Worm (Caenorhabditis elegans): ENCODE measurements around the gene sta-2.

sta-2 gene

DNA sequence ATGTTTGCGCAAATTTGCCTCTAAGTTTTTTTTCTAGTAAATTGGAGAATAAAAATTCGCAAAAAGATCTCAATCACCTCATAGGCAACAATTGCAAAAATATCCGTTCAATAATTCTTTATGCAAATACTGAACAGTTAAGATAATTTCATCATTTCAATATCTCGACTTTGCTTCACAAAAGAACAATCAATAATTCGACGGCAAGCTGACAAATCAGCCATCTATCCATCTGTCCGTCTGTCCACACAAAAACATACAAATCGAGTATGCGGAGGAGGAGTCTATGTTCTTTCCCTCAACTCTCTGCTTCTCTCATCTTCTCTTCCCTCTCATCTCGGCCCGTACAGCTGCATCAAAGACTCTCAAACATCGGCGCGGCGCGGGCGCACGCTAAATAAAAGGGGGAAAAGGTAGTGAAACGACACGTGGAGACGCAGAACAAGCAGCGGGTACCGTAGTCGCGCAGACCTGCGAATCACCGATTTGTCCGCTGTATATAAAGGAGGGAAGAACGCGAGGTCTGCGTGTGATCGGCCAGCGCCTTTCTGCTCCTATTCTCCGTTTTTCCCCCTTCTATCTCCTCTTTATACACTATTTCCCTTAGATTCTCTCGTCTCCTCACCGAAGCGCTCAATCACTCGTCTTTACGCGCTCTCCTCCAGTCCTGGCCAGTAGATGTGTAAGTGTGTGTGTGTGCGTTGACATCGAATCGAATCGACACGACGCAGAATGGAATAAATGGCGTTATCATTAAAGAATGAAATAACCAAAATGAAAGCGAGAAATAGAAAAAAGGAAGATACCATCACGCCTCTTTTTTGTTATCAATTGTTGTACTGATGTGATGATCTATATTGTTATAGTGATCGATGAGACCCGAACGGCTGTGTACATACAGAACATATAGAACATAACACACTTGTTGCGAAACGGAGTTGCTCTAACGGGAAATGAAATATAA is 10.0 kb upstream of the sta-2 start (continued):
- TF ChIP-seq nhr-10 (tag; optimal IDR thresholded peaks at IDR 0.05) (peak; percentile 95), unc-39 (tag; optimal IDR thresholded peaks at IDR 0.05) (no peak), ceh-82 (tag; optimal IDR thresholded peaks at IDR 0.05) (no peak), mdl-1 (tag; optimal IDR thresholded peaks at IDR 0.05) (peak; percentile 96 to 98), unc-130 (GFP tag; optimal IDR thresholded peaks at IDR 0.05) (no peak), ctbp-1 (GFP tag; IDR thresholded peaks at IDR 0.05) (peak; percentile 94), hif-1 (tag; optimal IDR thresholded peaks at IDR 0.05) (peak; percentile 61 to 93), ztf-11 (tag; optimal IDR thresholded peaks at IDR 0.05) (no peak), lir-3 (tag; optimal IDR thresholded peaks at IDR 0.05) (no peak), nhr-6 (tag; optimal IDR thresholded peaks at IDR 0.05) (peak; percentile 78), mep-1 (tag; optimal IDR thresholded peaks at IDR 0.05) (peak; percentile 96), D1046.2 (GFP tag; IDR thresholded peaks at IDR 0.05) (no peak; the same call in 1 of the 2 replicates), T20F7.1 (GFP tag; optimal IDR thresholded peaks at IDR 0.05) (peak; percentile 82), rbr-2 (tag; optimal IDR thresholded peaks at IDR 0.05) (peak; percentile 97), set-16 (GFP tag; IDR thresholded peaks at IDR 0.05) (peak; percentile 94), lin-39 (tag; optimal IDR thresholded peaks at IDR 0.05) (no peak), zfp-2 (tag; optimal IDR thresholded peaks at IDR 0.05) (peak; percentile 77), ces-1 (GFP tag; optimal IDR thresholded peaks at IDR 0.05) (peak; percentile 41), fos-1 (tag; optimal IDR thresholded peaks at IDR 0.05) (peak; percentile 29), Y75B8A.6 (GFP tag; IDR thresholded peaks at IDR 0.05) (no peak; the same call in 1 of the 2 replicates), madf-9 (GFP tag; conservative IDR thresholded peaks at IDR 0.05) (peak; percentile 70), pha-4 (GFP tag; IDR thresholded peaks at IDR 0.05) (peak; percentile 83), pha-4 (tag; optimal IDR thresholded peaks at IDR 0.05) (peak; percentile 70), aha-1 (tag) (peak; percentile 100), gei-8 (GFP tag; optimal IDR thresholded peaks at IDR 0.05) (peak; percentile 82), nhr-102 (tag; optimal IDR thresholded peaks at IDR 0.05) (peak; percentile 74), nhr-42 (GFP tag; IDR thresholded peaks at IDR 0.05) (peak; percentile 78; the same call in 1 of the 2 replicates), egl-27 (tag; optimal IDR thresholded peaks at IDR 0.05) (no peak), snpc-1.2 (GFP tag; IDR thresholded peaks at IDR 0.05) (no peak), daf-8 (GFP tag; IDR thresholded peaks at IDR 0.05) (no peak), ZK546.5 (tag; optimal IDR thresholded peaks at IDR 0.05) (peak in 1 of 2 experiments; percentile 88), nhr-28 (tag; optimal IDR thresholded peaks at IDR 0.05) (peak; percentile 95), hlh-11 (tag; optimal IDR thresholded peaks at IDR 0.05) (peak; percentile 100), lin-1 (GFP tag; IDR thresholded peaks at IDR 0.05) (peak; percentile 22; the same call in 1 of the 2 replicates), zip-11 (GFP tag; IDR thresholded peaks at IDR 0.05) (no peak), zip-2 (tag; optimal IDR thresholded peaks at IDR 0.05) (no peak), nhr-48 (tag; optimal IDR thresholded peaks at IDR 0.05) (peak; percentile 90), lin-38 (GFP tag; IDR thresholded peaks at IDR 0.05) (peak; percentile 68), vab-7 (GFP tag; IDR thresholded peaks at IDR 0.05) (no peak; the same call in 1 of the 2 replicates), nhr-111 (GFP tag; optimal IDR thresholded peaks at IDR 0.05) (no peak), zag-1 (tag; optimal IDR thresholded peaks at IDR 0.05) (peak; percentile 35), duxl-1 (tag; optimal IDR thresholded peaks at IDR 0.05; ENCODE audit: poor library complexity) (peak; percentile 17), tag-97 (GFP tag; IDR thresholded peaks at IDR 0.05) (no peak), dpl-1 (GFP tag; optimal IDR thresholded peaks at IDR 0.05) (peak; percentile 64), lin-13 (GFP tag; optimal IDR thresholded peaks at IDR 0.05) (peak; percentile 83), attf-4 (tag; optimal IDR thresholded peaks at IDR 0.05) (no peak), egl-43 (GFP tag; IDR thresholded peaks at IDR 0.05) (peak; percentile 93), unc-62 (GFP tag; optimal IDR thresholded peaks at IDR 0.05 in 1 of 2) (peak; percentile 66 to 99), unc-62 (tag; optimal IDR thresholded peaks at IDR 0.05) (peak; percentile 75), Y5F2A.4 (GFP tag; optimal IDR thresholded peaks at IDR 0.05) (peak; percentile 4)

Data from whole organism, L4 larva.